Worm (Caenorhabditis elegans): ENCODE data around the gene nstp-8.

DNA sequence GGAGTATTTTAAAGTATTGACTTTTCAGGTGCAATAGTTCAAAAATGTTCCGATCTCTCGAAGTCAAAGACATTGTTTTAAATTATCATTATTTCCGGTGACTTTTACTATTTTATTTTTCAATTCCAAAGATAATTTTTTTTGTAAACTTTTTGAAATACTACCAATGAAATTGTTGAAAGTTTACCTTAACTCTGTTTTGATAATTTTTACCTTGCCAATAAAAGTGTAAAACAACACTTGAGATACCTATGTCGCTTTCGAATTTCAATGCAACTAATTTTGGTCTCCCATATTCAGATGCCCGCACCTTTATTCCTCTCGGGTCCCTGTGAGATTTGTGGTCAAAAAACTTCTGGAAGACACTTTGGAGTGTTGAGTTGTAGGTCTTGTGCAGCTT lies 9.7 kb downstream of the nstp-8 start, which contains the start of gene nhr-103:
- TF ChIP-seq mes-2 (tag; optimal IDR thresholded peaks at IDR 0.05; ENCODE audit: poor library complexity, severe bottlenecking) (no peak), lsy-2 (tag; optimal IDR thresholded peaks at IDR 0.05) (no peak), zag-1 (tag; optimal IDR thresholded peaks at IDR 0.05) (no peak), mep-1 (tag; optimal IDR thresholded peaks at IDR 0.05) (no peak), F44E2.7 (GFP tag; IDR thresholded peaks at IDR 0.05) (no peak), mdt-29 (GFP tag; IDR thresholded peaks at IDR 0.05) (no peak), lin-15B (tag; optimal IDR thresholded peaks at IDR 0.05) (no peak), pha-4 (GFP tag; IDR thresholded peaks at IDR 0.05) (no peak), pha-4 (tag; optimal IDR thresholded peaks at IDR 0.05) (no peak), nhr-77 (tag; optimal IDR thresholded peaks at IDR 0.05) (no peak)

Measured in whole organism, L4 larva.